Worm (Caenorhabditis elegans) whole organism, late embryonic: Measurements from ENCODE around the gene dnj-16.
A peak's percentile ranks its signal among the peaks of the same experiment; 100 is the strongest.

Experiments
- ceh-24 ChIP-seq: sonication (generic microtip); optimal IDR thresholded peaks from 2 replicates; lab custom pipeline; 2016; ENCODE audit warnings: mild to moderate bottlenecking, missing genetic modification characterization, missing compliant biosample characterization
- ceh-48 ChIP-seq: sonication (generic microtip); optimal IDR thresholded peaks from 2 replicates; lab custom pipeline; 2016; ENCODE audit warnings: missing genetic modification characterization, inconsistent platforms, missing compliant biosample characterization
- fkh-10 ChIP-seq: fragments of 150-350 bp; optimal IDR thresholded peaks from 2 replicates; lab custom pipeline; 2014; ENCODE audit warnings: missing biosample characterization, missing genetic modification reagents, missing genetic modification characterization
- sox-4 ChIP-seq: sonication (generic microtip); optimal IDR thresholded peaks from 2 replicates; lab custom pipeline; 2017; ENCODE audit warnings: mild to moderate bottlenecking, missing genetic modification characterization, inconsistent platforms, missing compliant biosample characterization
- tbx-2 ChIP-seq: sonication (generic microtip); optimal IDR thresholded peaks from 2 replicates; lab custom pipeline; 2016; ENCODE audit warnings: missing genetic modification characterization, missing compliant biosample characterization

ce11 chrIII:4191091-4191638 is at the start of gene dnj-16:
- no peak for TF ChIP-seq sox-4
- TF ChIP-seq ceh-24 (tag; lab: Kevin White, UChicago), result no peak
- TF ChIP-seq fkh-10, result no peak
- no peak for TF ChIP-seq tbx-2 (tag; lab: Kevin White, UChicago)
- TF ChIP-seq ceh-48 (tag; lab: Kevin White, UChicago), result peak; percentile 61
